Worm (Caenorhabditis elegans): ENCODE data around the gene afmd-2.

Gene afmd-2

ce11 chrIV:13482469-13482868 lies 26.6 kb upstream of the afmd-2 start, which contains the start of gene Y38H8A.1:
Gene Y38H8A.1, plus strand, starts transcription at chrIV:13482769.
- no peak for TF ChIP-seq let-607 (tag; optimal IDR thresholded peaks at IDR 0.05)

ce11 chrIV:13483596-13483995 lies 25.4 kb upstream of the afmd-2 start:
- TF ChIP-seq lir-1 (GFP tag; conservative IDR thresholded peaks at IDR 0.05) (no peak), cebp-2 (GFP tag; IDR thresholded peaks at IDR 0.05) (peak; percentile 65; the same call in 1 of the 2 replicates)

DNA sequence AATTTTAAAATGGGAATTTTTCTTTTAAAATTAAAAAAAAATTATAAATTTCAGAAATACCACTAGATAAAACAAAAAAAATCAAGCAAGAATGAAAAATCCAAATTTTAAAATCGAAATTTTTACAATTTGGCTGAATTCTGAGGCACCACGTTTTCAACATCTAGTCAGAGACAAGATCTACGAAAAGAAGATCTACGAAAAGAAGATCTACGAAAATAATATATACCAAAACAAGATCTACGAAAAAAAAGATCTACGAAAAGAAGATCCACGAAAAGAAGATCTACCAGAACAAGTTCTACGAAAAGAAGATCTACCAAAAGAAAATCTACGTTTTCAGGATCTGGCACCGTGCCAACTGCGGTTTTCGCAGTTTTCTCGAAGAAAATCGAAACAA lies 22.0 kb upstream of the afmd-2 start:
- peak; percentile 69 for TF ChIP-seq ceh-100 (GFP tag; IDR thresholded peaks at IDR 0.05)
- no peak for TF ChIP-seq ceh-79 (tag; optimal IDR thresholded peaks at IDR 0.05)

DNA sequence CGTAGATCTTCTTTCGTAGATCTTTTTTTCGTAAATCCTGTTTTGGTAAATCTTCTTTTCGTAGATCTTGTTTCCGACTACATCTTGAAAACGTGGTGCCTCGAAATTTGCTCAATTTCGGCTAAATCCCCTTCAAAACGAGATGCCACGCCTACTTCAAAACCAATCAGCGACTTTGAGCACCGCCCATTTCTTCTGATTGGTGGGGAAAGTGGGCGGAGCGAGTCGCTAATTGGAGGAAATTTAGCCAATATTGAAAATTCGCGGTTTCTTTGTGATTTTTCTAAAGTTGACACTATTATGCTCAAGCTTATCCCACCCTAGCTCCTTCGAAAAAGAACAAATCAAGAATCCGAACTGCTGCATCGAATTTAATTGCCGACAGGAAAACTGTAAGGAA lies 21.4 kb upstream of the afmd-2 start:
- TF ChIP-seq ceh-27 (GFP tag; optimal IDR thresholded peaks at IDR 0.05), result no peak
- no peak for TF ChIP-seq attf-3 (GFP tag; conservative IDR thresholded peaks at IDR 0.05)
- TF ChIP-seq madf-10 (tag; optimal IDR thresholded peaks at IDR 0.05), result no peak
- no peak for TF ChIP-seq T26A5.8 (tag; optimal IDR thresholded peaks at IDR 0.05)
- TF ChIP-seq pbrm-1 (GFP tag; IDR thresholded peaks at IDR 0.05), result no peak
- no peak for TF ChIP-seq hmg-20 (GFP tag; IDR thresholded peaks at IDR 0.05)
- TF ChIP-seq ztf-22 (GFP tag; optimal IDR thresholded peaks at IDR 0.05), result no peak
- TF ChIP-seq hsf-1 (GFP tag; IDR thresholded peaks at IDR 0.05), result no peak
- no peak for TF ChIP-seq lag-1 (GFP tag; IDR thresholded peaks at IDR 0.05)
- TF ChIP-seq nhr-90 (tag; optimal IDR thresholded peaks at IDR 0.05), result no peak
- TF ChIP-seq hlh-26 (GFP tag; conservative IDR thresholded peaks at IDR 0.05), result no peak

DNA sequence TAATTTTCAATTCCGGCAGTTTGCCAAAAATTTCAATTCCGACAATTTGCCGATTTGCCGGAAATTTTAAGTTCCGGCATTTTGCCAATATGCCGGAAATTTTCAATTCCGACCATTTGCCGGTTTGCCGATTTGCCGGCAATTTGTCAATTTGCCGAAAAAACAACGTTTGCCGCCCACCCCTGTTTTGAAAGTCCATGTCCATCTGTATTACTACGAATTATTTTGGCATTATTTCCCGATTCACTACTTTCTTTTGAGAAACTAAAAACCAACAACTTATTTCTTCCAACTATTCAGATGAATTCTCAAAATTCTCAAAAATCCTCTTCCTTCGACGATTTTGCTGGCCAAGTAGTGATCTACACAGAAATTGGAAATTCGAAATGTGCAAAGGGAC lies 16.8 kb upstream of the afmd-2 start, which contains the start of gene Y45F10A.7:
Gene Y45F10A.7 (plus strand): TSS at position 301 of the 400 bp plus-strand sequence.
- TF ChIP-seq repo-1 (tag; optimal IDR thresholded peaks at IDR 0.05), result no peak
- TF ChIP-seq attf-5 (GFP tag; optimal IDR thresholded peaks at IDR 0.05), result no peak
- TF ChIP-seq B0261.1 (tag; optimal IDR thresholded peaks at IDR 0.05), result no peak
- no peak for TF ChIP-seq nfya-2 (GFP tag; IDR thresholded peaks at IDR 0.05)
- no peak for TF ChIP-seq F57C9.4 (tag; optimal IDR thresholded peaks at IDR 0.05)
- no peak for TF ChIP-seq lin-54 (GFP tag; optimal IDR thresholded peaks at IDR 0.05)
- no peak for TF ChIP-seq cebp-1 (GFP tag; IDR thresholded peaks at IDR 0.05)
- no peak for TF ChIP-seq cebp-1 (tag; optimal IDR thresholded peaks at IDR 0.05)
- no peak for TF ChIP-seq zim-3 (tag; optimal IDR thresholded peaks at IDR 0.05)
- no peak for TF ChIP-seq K11D2.4 (GFP tag; IDR thresholded peaks at IDR 0.05)
- no peak for TF ChIP-seq bed-2 (GFP tag; IDR thresholded peaks at IDR 0.05)
- TF ChIP-seq nfya-1 (tag; optimal IDR thresholded peaks at IDR 0.05; ENCODE audit: borderline replicate concordance, insufficient read depth), result no peak
- no peak for TF ChIP-seq chd-7 (tag; optimal IDR thresholded peaks at IDR 0.05)
- no peak for TF ChIP-seq nhr-179 (tag; optimal IDR thresholded peaks at IDR 0.05)

ce11 chrIV:13493719-13494118 lies 15.3 kb upstream of the afmd-2 start:
- TF ChIP-seq Y95B8A.8 (GFP tag; IDR thresholded peaks at IDR 0.05) (no peak), sea-2 (GFP tag; IDR thresholded peaks at IDR 0.05) (no peak), ekl-4 (GFP tag; IDR thresholded peaks at IDR 0.05) (no peak), F49E8.2 (tag; optimal IDR thresholded peaks at IDR 0.05; ENCODE audit: insufficient read depth) (no peak), B0261.1 (tag; optimal IDR thresholded peaks at IDR 0.05) (no peak), lin-35 (GFP tag; optimal IDR thresholded peaks at IDR 0.05) (no peak), dpl-1 (GFP tag; optimal IDR thresholded peaks at IDR 0.05) (no peak), unc-130 (GFP tag; optimal IDR thresholded peaks at IDR 0.05) (no peak), chd-7 (tag; optimal IDR thresholded peaks at IDR 0.05) (no peak), ztf-25 (GFP tag; IDR thresholded peaks at IDR 0.05) (no peak), pha-4 (tag; optimal IDR thresholded peaks at IDR 0.05) (no peak), athp-1 (tag; optimal IDR thresholded peaks at IDR 0.05) (no peak), ets-4 (GFP tag; optimal IDR thresholded peaks at IDR 0.05) (no peak), lin-54 (GFP tag; optimal IDR thresholded peaks at IDR 0.05) (no peak), egl-44 (GFP tag; IDR thresholded peaks at IDR 0.05) (no peak), tbx-9 (tag; optimal IDR thresholded peaks at IDR 0.05; ENCODE audit: borderline replicate concordance) (no peak)

All from whole organism, young adult.